Fruit fly (Drosophila melanogaster): ENCODE measurements around the gene unc-13-4A.
A peak's percentile ranks its signal among the peaks of the same experiment; 100 is the strongest.

The unc-13-4A gene

DNA sequence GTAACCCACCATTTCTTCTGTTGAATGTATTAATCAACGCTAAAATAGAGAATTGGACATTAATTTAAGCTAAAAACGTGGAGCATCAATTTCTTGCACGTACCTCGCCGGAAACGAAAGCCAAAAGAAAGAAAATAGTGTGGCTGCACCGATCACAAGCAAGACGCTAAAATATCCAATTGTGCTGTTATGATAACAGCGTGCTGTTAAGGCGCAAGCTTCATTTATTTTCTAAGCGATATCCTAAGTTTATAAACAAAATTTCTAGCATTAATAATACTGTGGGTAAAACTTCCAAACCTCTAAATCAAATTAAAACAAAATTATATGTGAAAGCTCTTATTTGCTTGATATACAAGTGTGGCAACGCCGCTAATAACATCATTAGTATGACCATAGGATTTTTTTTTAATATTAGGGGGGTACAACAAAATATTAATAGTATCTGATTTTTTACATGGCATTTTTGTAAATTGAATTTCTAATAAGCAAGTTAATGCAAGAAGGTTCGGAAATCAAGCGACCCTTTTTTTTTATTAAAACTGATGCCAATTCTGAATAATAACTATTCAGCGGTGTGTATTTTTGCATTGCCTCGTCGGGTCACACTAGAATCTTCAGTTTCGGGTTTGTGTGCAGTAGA lies 71.4 kb downstream of the unc-13-4A start, which contains the start of the genes RpL18 and Neos (continued):
- TF ChIP-seq abd-A (tag; optimal IDR thresholded peaks at IDR 0.05), result no peak
- TF ChIP-seq Dek (tag; optimal IDR thresholded peaks at IDR 0.05), result peak; percentile 63
- peak; percentile 36 for TF ChIP-seq Myb (GFP tag; optimal IDR thresholded peaks at IDR 0.05)
- TF ChIP-seq Ptx1 (GFP tag; IDR thresholded peaks at IDR 0.05), result peak; percentile 57
- peak; percentile 48 for TF ChIP-seq Sry-δ (GFP tag; optimal IDR thresholded peaks at IDR 0.05)
- peak; percentile 1 for TF ChIP-seq CG13123 (GFP tag; optimal IDR thresholded peaks at IDR 0.05)
- TF ChIP-seq CG18764 (GFP tag; optimal IDR thresholded peaks at IDR 0.05), result peak; percentile 51
- peak; percentile 86 for TF ChIP-seq eyg (GFP tag; optimal IDR thresholded peaks at IDR 0.05)
- peak; percentile 38 for TF ChIP-seq ash1 (GFP tag; optimal IDR thresholded peaks at IDR 0.05)
- TF ChIP-seq Ets65A (GFP tag), result peak; percentile 94
- no peak for TF ChIP-seq CG7745 (tag; optimal IDR thresholded peaks at IDR 0.05)
- peak; percentile 67 for TF ChIP-seq CG11504 (tag; optimal IDR thresholded peaks at IDR 0.05)
- TF ChIP-seq Gsc (GFP tag; IDR thresholded peaks at IDR 0.05), result no peak
- TF ChIP-seq CG1602 (GFP tag; optimal IDR thresholded peaks at IDR 0.05), result peak; percentile 55
- peak; percentile 54 for TF ChIP-seq bab2 (GFP tag; optimal IDR thresholded peaks at IDR 0.05)
- no peak for TF ChIP-seq CG1832 (GFP tag; optimal IDR thresholded peaks at IDR 0.05)
- TF ChIP-seq Jarid2 (GFP tag; optimal IDR thresholded peaks at IDR 0.05), result peak; percentile 61
- TF ChIP-seq CkIIα-i1 (GFP tag; IDR thresholded peaks at IDR 0.05), result no peak
- peak; percentile 39 for TF ChIP-seq CG11456 (GFP tag; IDR thresholded peaks at IDR 0.05)
- peak; percentile 59 for TF ChIP-seq CG14441 (GFP tag; IDR thresholded peaks at IDR 0.05)
- TF ChIP-seq kay (GFP tag; optimal IDR thresholded peaks at IDR 0.05), result peak; percentile 42
- peak; percentile 72 for TF ChIP-seq gem (tag; optimal IDR thresholded peaks at IDR 0.05)
- peak; percentile 25; the same call in 1 of the 2 replicates for TF ChIP-seq gsb (GFP tag; IDR thresholded peaks at IDR 0.05)
- peak; percentile 78 for TF ChIP-seq CG18476 (GFP tag; optimal IDR thresholded peaks at IDR 0.05)
- TF ChIP-seq Poxn (GFP tag; IDR thresholded peaks at IDR 0.05), result no peak; the same call in 1 of the 2 replicates
- TF ChIP-seq Vsx1 (GFP tag; optimal IDR thresholded peaks at IDR 0.05), result no peak
- TF ChIP-seq sens (GFP tag), result peak; percentile 95
- no peak for TF ChIP-seq sc (optimal IDR thresholded peaks at IDR 0.05)
- peak; percentile 54 for TF ChIP-seq sc (GFP tag; optimal IDR thresholded peaks at IDR 0.05)
- peak; percentile 87 for TF ChIP-seq CG18599 (GFP tag; optimal IDR thresholded peaks at IDR 0.05)
- TF ChIP-seq CG7372 (GFP tag; IDR thresholded peaks at IDR 0.05), result no peak
- TF ChIP-seq chn (GFP tag; optimal IDR thresholded peaks at IDR 0.05), result peak; percentile 58
- TF ChIP-seq Lhr (GFP tag; optimal IDR thresholded peaks at IDR 0.05), result peak; percentile 76
- peak; percentile 42 for TF ChIP-seq ewg (GFP tag; optimal IDR thresholded peaks at IDR 0.05)
- no peak for TF ChIP-seq Hr39 (optimal IDR thresholded peaks at IDR 0.05)
- no peak for TF ChIP-seq Dip2 (GFP tag; IDR thresholded peaks at IDR 0.05)
- peak in 1 of 2 experiments; percentile 31 for TF ChIP-seq crp (GFP tag; optimal IDR thresholded peaks at IDR 0.05)
- TF ChIP-seq Bgb (GFP tag; IDR thresholded peaks at IDR 0.05; ENCODE audit: partially characterized antibody), result no peak; the same call in none of the 2 replicates
- peak; percentile 42 for TF ChIP-seq Usf (GFP tag; optimal IDR thresholded peaks at IDR 0.05)
- no peak for TF ChIP-seq CG17568 (GFP tag; optimal IDR thresholded peaks at IDR 0.05)
- TF ChIP-seq az2 (GFP tag; optimal IDR thresholded peaks at IDR 0.05), result peak; percentile 63
- TF ChIP-seq Fer3 (tag; optimal IDR thresholded peaks at IDR 0.05), result peak; percentile 78
- TF ChIP-seq HLH4C (GFP tag; IDR thresholded peaks at IDR 0.05; ENCODE audit: partially characterized antibody), result no peak
- peak; percentile 57 for TF ChIP-seq ranshi (GFP tag; IDR thresholded peaks at IDR 0.05)
- TF ChIP-seq da (GFP tag; optimal IDR thresholded peaks at IDR 0.05), result no peak
- TF ChIP-seq CG9609 (GFP tag; optimal IDR thresholded peaks at IDR 0.05), result peak; percentile 49
- TF ChIP-seq Neu2 (GFP tag; optimal IDR thresholded peaks at IDR 0.05; ENCODE audit: borderline replicate concordance), result no peak
- peak; percentile 56 for TF ChIP-seq CG8290 (GFP tag; optimal IDR thresholded peaks at IDR 0.05)
- TF ChIP-seq CG8290 (tag; optimal IDR thresholded peaks at IDR 0.05), result peak; percentile 11 to 86
- TF ChIP-seq Atf6 (GFP tag; IDR thresholded peaks at IDR 0.05), result peak; percentile 76
- TF ChIP-seq PHDP (tag; optimal IDR thresholded peaks at IDR 0.05), result peak; percentile 73
